Fruit fly (Drosophila melanogaster) whole organism, prepupa: ENCODE results near the gene Madm.

ENCODE experiments used
- CG10669 ChIP-seq: fragments of 200-800 bp; sonication (Bioruptor generic); optimal IDR thresholded peaks from 3 replicates; lab custom pipeline; 2018; ENCODE audit warnings: missing biosample characterization, mild to moderate bottlenecking, missing genetic modification characterization, moderate library complexity
- CG11294 ChIP-seq: fragments of 200-800 bp; sonication (Bioruptor generic); IDR thresholded peaks from 2 replicates; pipeline ENCODE4 v1.3.6; 2022; ENCODE audit warnings: missing biosample characterization, missing genetic modification characterization
- CG11762 ChIP-seq: fragments of 200-800 bp; sonication (Bioruptor generic); optimal IDR thresholded peaks from 3 replicates; lab custom pipeline; 2016; ENCODE audit warnings: missing biosample characterization, missing genetic modification characterization; ENCODE audit not compliant: insufficient read depth
- CG31627 ChIP-seq: fragments of 200-800 bp; sonication (Bioruptor generic); optimal IDR thresholded peaks from 3 replicates; lab custom pipeline; 2016; ENCODE audit warnings: missing biosample characterization, missing genetic modification characterization
- CG3919 ChIP-seq: fragments of 200-800 bp; sonication (Bioruptor generic); optimal IDR thresholded peaks from 3 replicates; lab custom pipeline; 2016; ENCODE audit warnings: missing biosample characterization, missing genetic modification characterization
- CG6276 ChIP-seq: fragments of 200-800 bp; sonication (Bioruptor generic); optimal IDR thresholded peaks from 2 replicates; lab custom pipeline; 2017; ENCODE audit warnings: missing biosample characterization, mild to moderate bottlenecking, missing genetic modification characterization
- CG6792 ChIP-seq: fragments of 200-800 bp; sonication (Bioruptor generic); optimal IDR thresholded peaks from 3 replicates; lab custom pipeline; 2016; ENCODE audit warnings: missing biosample characterization, missing genetic modification characterization
- CG8632 ChIP-seq: fragments of 200-800 bp; sonication (Bioruptor generic); optimal IDR thresholded peaks from 3 replicates; lab custom pipeline; 2016; ENCODE audit warnings: missing biosample characterization, missing genetic modification characterization
- Eip78C ChIP-seq: fragments of 200-800 bp; sonication (Bioruptor generic); peaks from one replicate; lab custom pipeline; 2016; ENCODE audit warnings: missing biosample characterization, missing genetic modification characterization
- Ets21C ChIP-seq: fragments of 200-800 bp; sonication (Bioruptor generic); optimal IDR thresholded peaks from 3 replicates; lab custom pipeline; 2016; ENCODE audit warnings: missing biosample characterization, missing genetic modification characterization
- Hr39 ChIP-seq: fragments of 200-800 bp; sonication (Bioruptor generic); optimal IDR thresholded peaks from 2 replicates; lab custom pipeline; 2016; ENCODE audit warnings: missing biosample characterization, missing genetic modification characterization
- Hr4 ChIP-seq: fragments of 200-800 bp; sonication (Bioruptor generic); optimal IDR thresholded peaks from 3 replicates; lab custom pipeline; 2016; ENCODE audit warnings: missing biosample characterization, missing genetic modification characterization
- Lpt ChIP-seq: fragments of 200-800 bp; sonication (Bioruptor generic); optimal IDR thresholded peaks from 3 replicates; lab custom pipeline; 2016; ENCODE audit warnings: missing biosample characterization, missing genetic modification characterization
- acj6 ChIP-seq: fragments of 200-800 bp; sonication (Bioruptor generic); optimal IDR thresholded peaks from 3 replicates; lab custom pipeline; 2016; ENCODE audit warnings: missing biosample characterization, missing genetic modification characterization
- cyc ChIP-seq: fragments of 200-800 bp; sonication (Bioruptor generic); optimal IDR thresholded peaks from 3 replicates; lab custom pipeline; 2016; ENCODE audit warnings: missing biosample characterization, missing genetic modification characterization
- dsx ChIP-seq: fragments of 200-800 bp; optimal IDR thresholded peaks from 3 replicates; lab custom pipeline; 2019; ENCODE audit warnings: missing biosample characterization, mild to moderate bottlenecking, missing genetic modification characterization, moderate library complexity; ENCODE audit not compliant: poor library complexity, severe bottlenecking
- fkh ChIP-seq: fragments of 200-800 bp; sonication (Bioruptor generic); optimal IDR thresholded peaks from 3 replicates; lab custom pipeline; 2017; ENCODE audit warnings: missing biosample characterization, mild to moderate bottlenecking, missing genetic modification characterization, moderate library complexity
- pdm3 ChIP-seq: fragments of 200-800 bp; sonication (Bioruptor generic); optimal IDR thresholded peaks from 3 replicates; lab custom pipeline; 2016; ENCODE audit warnings: missing biosample characterization, missing genetic modification characterization
- salr ChIP-seq, 2 experiments: fragments of 200-800 bp; sonication (Bioruptor generic); optimal IDR thresholded peaks; 3 replicates each; lab custom pipeline; 2016 to 2018; ENCODE audit warnings: missing biosample characterization in 2 of 2, missing genetic modification characterization in 2 of 2, mild to moderate bottlenecking in 1 of 2
- ss ChIP-seq, 2 experiments: fragments of 200-800 bp; sonication (Bioruptor generic); optimal IDR thresholded peaks; 2 replicates in 1 of 2; 3 replicates in 1 of 2; lab custom pipeline; 2017 to 2018; ENCODE audit warnings: mild to moderate bottlenecking in 2 of 2, missing biosample characterization in 2 of 2, missing genetic modification characterization in 2 of 2, moderate library complexity in 1 of 2
- svp ChIP-seq: fragments of 200-800 bp; sonication (Bioruptor generic); peaks from one replicate; lab custom pipeline; 2016; ENCODE audit warnings: missing biosample characterization, missing genetic modification characterization

Madm gene

dm6 chr3R:5791497-5791896 is 49.2 kb downstream of the Madm start, which contains the start of gene Hpf1 (continued):
- TF ChIP-seq ss (GFP tag; optimal IDR thresholded peaks at IDR 0.05; lab: Kevin White, UChicago) (peak; percentile 95 to 98), acj6 (GFP tag; lab: Kevin White, UChicago) (peak; percentile 99), CG11762 (peak; percentile 99), CG31627 (GFP tag; lab: Kevin White, UChicago) (peak; percentile 99), salr (GFP tag; optimal IDR thresholded peaks at IDR 0.05; lab: Kevin White, UChicago) (peak; percentile 98 to 99), Hr39 (GFP tag; lab: Kevin White, UChicago) (peak; percentile 99), Eip78C (peak; percentile 100), CG6276 (GFP tag; lab: Kevin White, UChicago) (peak; percentile 99), cyc (GFP tag; lab: Kevin White, UChicago) (peak; percentile 99), fkh (no peak), svp (GFP tag; lab: Kevin White, UChicago) (peak; percentile 100), Lpt (peak; percentile 99), CG11294 (peak; percentile 98), Hr4 (GFP tag; lab: Kevin White, UChicago) (peak; percentile 99), Ets21C (GFP tag; lab: Kevin White, UChicago) (peak; percentile 99), CG3919 (GFP tag; lab: Kevin White, UChicago) (peak; percentile 99), pdm3 (GFP tag; lab: Kevin White, UChicago) (peak; percentile 99), CG8632 (peak; percentile 99), CG10669 (GFP tag; lab: Kevin White, UChicago) (peak; percentile 99), CG6792 (GFP tag; lab: Kevin White, UChicago) (peak; percentile 99)

- no peak for TF ChIP-seq dsx
- TF ChIP-seq cyc (GFP tag; lab: Kevin White, UChicago): no peak
- peak; percentile 45 for TF ChIP-seq svp (GFP tag; lab: Kevin White, UChicago)
- TF ChIP-seq, all 60 proteins: peak for 1
Observed at dm6 chr3R:5794267-5795089, 52.2 kb downstream of the Madm start, which contains the start of the genes PSMG1 and CG10979. TSS of gene PSMG1 (minus strand) at chr3R:5794317. TSS of gene CG10979 (plus strand) at chr3R:5794705.
